Worm (Caenorhabditis elegans): ENCODE results near the gene T25D3.3.

ce11 chrII:105327-105882 lies 47.0 kb upstream of the T25D3.3 start:
- no peak for TF ChIP-seq klf-2 (GFP tag; conservative IDR thresholded peaks at IDR 0.05)
- no peak for TF ChIP-seq flt-1 (GFP tag; IDR thresholded peaks at IDR 0.05)
- no peak for TF ChIP-seq ref-1 (GFP tag; conservative IDR thresholded peaks at IDR 0.05)
- no peak for TF ChIP-seq T22C8.4 (GFP tag; IDR thresholded peaks at IDR 0.05)
- no peak for TF ChIP-seq med-1 (GFP tag; optimal IDR thresholded peaks at IDR 0.05; ENCODE audit: insufficient read depth)
- TF ChIP-seq ztf-29 (GFP tag; IDR thresholded peaks at IDR 0.05) = no peak
- no peak for TF ChIP-seq cog-1 (tag; optimal IDR thresholded peaks at IDR 0.05)

Data from whole organism, midembryonic.